Fruit fly (Drosophila melanogaster) whole organism, embryonic: ENCODE results near the gene CG32713.

ENCODE experiments used
- Ada2b ChIP-seq: fragments of 200-800 bp; sonication (Bioruptor generic); IDR thresholded peaks from 2 replicates; pipeline ENCODE4 v1.3.6; 2022; ENCODE audit warnings: missing biosample characterization, missing genetic modification characterization
- Antp ChIP-seq: fragments of 200-800 bp; sonication (Bioruptor generic); optimal IDR thresholded peaks from 3 replicates; lab custom pipeline; 2016; ENCODE audit warnings: missing biosample characterization, missing genetic modification characterization
- Bgb ChIP-seq: fragments of 200-800 bp; sonication (Bioruptor generic); IDR thresholded peaks from 2 replicates; pipeline ENCODE4 v1.3.6; 2022; ENCODE audit warnings: missing biosample characterization, missing genetic modification characterization; ENCODE audit not compliant: partially characterized antibody
- Blimp-1 ChIP-seq: fragments of 200-800 bp; sonication (Bioruptor generic); optimal IDR thresholded peaks from 3 replicates; lab custom pipeline; 2018; ENCODE audit warnings: missing biosample characterization, missing genetic modification characterization, mild to moderate bottlenecking, moderate library complexity, missing genetic modification reagents
- CG10366 ChIP-seq: fragments of 200-800 bp; sonication (Bioruptor generic); IDR thresholded peaks from 2 replicates; pipeline ENCODE4 v1.3.6; 2022; ENCODE audit warnings: missing biosample characterization, missing genetic modification characterization
- CG11456 ChIP-seq: fragments of 200-800 bp; sonication (Bioruptor generic); IDR thresholded peaks from 3 replicates; pipeline ENCODE4 v1.3.6; 2022; ENCODE audit warnings: missing biosample characterization, missing genetic modification characterization
- CG12104 ChIP-seq: fragments of 200-800 bp; sonication (Bioruptor generic); optimal IDR thresholded peaks from 3 replicates; lab custom pipeline; 2016; ENCODE audit warnings: missing biosample characterization, missing genetic modification characterization
- CG12155 ChIP-seq: fragments of 200-800 bp; sonication (Bioruptor generic); optimal IDR thresholded peaks from 3 replicates; lab custom pipeline; 2016; ENCODE audit warnings: missing biosample characterization, missing genetic modification characterization
- CG12744 ChIP-seq: fragments of 200-800 bp; sonication (Bioruptor generic); optimal IDR thresholded peaks from 2 replicates; lab custom pipeline; 2016; ENCODE audit warnings: missing biosample characterization, missing genetic modification characterization
- CG12942 ChIP-seq: fragments of 200-800 bp; sonication (Bioruptor generic); optimal IDR thresholded peaks from 3 replicates; lab custom pipeline; 2016; ENCODE audit warnings: missing biosample characterization, missing genetic modification characterization
- CG13123 ChIP-seq: fragments of 200-800 bp; sonication (Bioruptor generic); optimal IDR thresholded peaks from 2 replicates; lab custom pipeline; 2016; ENCODE audit warnings: missing biosample characterization, missing genetic modification characterization
- CG13775 ChIP-seq: fragments of 200-800 bp; sonication (Bioruptor generic); optimal IDR thresholded peaks from 3 replicates; lab custom pipeline; 2017; ENCODE audit warnings: missing biosample characterization, mild to moderate bottlenecking, missing genetic modification characterization
- CG18599 ChIP-seq: fragments of 200-800 bp; sonication (Bioruptor generic); optimal IDR thresholded peaks from 3 replicates; lab custom pipeline; 2017; ENCODE audit warnings: missing biosample characterization, missing genetic modification characterization, mild to moderate bottlenecking, moderate library complexity, missing genetic modification reagents
- CG18764 ChIP-seq: fragments of 200-800 bp; sonication (Bioruptor generic); optimal IDR thresholded peaks from 3 replicates; lab custom pipeline; 2016; ENCODE audit warnings: missing biosample characterization, missing genetic modification characterization
- CG2889 ChIP-seq: fragments of 200-800 bp; sonication (Bioruptor generic); IDR thresholded peaks from 3 replicates; pipeline ENCODE4 v1.3.6; 2022; ENCODE audit warnings: missing biosample characterization, missing genetic modification characterization
- CG30431 ChIP-seq: fragments of 200-800 bp; sonication (Bioruptor generic); optimal IDR thresholded peaks from 2 replicates; lab custom pipeline; 2017; ENCODE audit warnings: missing biosample characterization, missing genetic modification characterization
- CG32532 ChIP-seq: fragments of 200-800 bp; sonication (Bioruptor generic); IDR thresholded peaks from 2 replicates; pipeline ENCODE4 v1.3.6; 2022; ENCODE audit warnings: missing biosample characterization, missing genetic modification characterization
- CG3281 ChIP-seq: fragments of 200-800 bp; sonication (Bioruptor generic); optimal IDR thresholded peaks from 3 replicates; lab custom pipeline; 2017; ENCODE audit warnings: missing biosample characterization, mild to moderate bottlenecking, missing genetic modification characterization
- CG3726 ChIP-seq: fragments of 200-800 bp; sonication (Bioruptor generic); IDR thresholded peaks from 3 replicates; pipeline ENCODE4, ENCODE4 v1.3.6; 2022; ENCODE audit warnings: missing biosample characterization, missing genetic modification characterization
- CG4282 ChIP-seq: fragments of 200-800 bp; sonication (Bioruptor generic); optimal IDR thresholded peaks from 2 replicates; lab custom pipeline; 2016; ENCODE audit warnings: missing biosample characterization, missing genetic modification characterization
- CG7271 ChIP-seq: fragments of 200-800 bp; sonication (Bioruptor generic); optimal IDR thresholded peaks from 2 replicates; lab custom pipeline; 2018; ENCODE audit warnings: missing biosample characterization, mild to moderate bottlenecking, missing genetic modification characterization, moderate library complexity
- CG7556 ChIP-seq: fragments of 200-800 bp; sonication (Bioruptor generic); optimal IDR thresholded peaks from 2 replicates; lab custom pipeline; 2017; ENCODE audit warnings: missing biosample characterization, mild to moderate bottlenecking, missing genetic modification characterization
- CG7786 ChIP-seq: fragments of 200-800 bp; sonication (Bioruptor generic); optimal IDR thresholded peaks from 2 replicates; lab custom pipeline; 2016; ENCODE audit warnings: missing biosample characterization, missing genetic modification characterization
- CG7963 ChIP-seq: fragments of 200-800 bp; sonication (Bioruptor generic); IDR thresholded peaks from 3 replicates; pipeline ENCODE4 v1.3.6; 2022; ENCODE audit warnings: missing biosample characterization, missing genetic modification characterization; ENCODE audit not compliant: partially characterized antibody
- CG8924 ChIP-seq: fragments of 200-800 bp; optimal IDR thresholded peaks from 3 replicates; lab custom pipeline; 2019; ENCODE audit warnings: missing biosample characterization, mild to moderate bottlenecking, missing genetic modification characterization, moderate library complexity
- CG9797 ChIP-seq: fragments of 200-800 bp; sonication (Bioruptor generic); optimal IDR thresholded peaks from 3 replicates; lab custom pipeline; 2018; ENCODE audit warnings: missing biosample characterization, mild to moderate bottlenecking, missing genetic modification characterization
- HLHmδ ChIP-seq: fragments of 200-800 bp; sonication (Bioruptor generic); optimal IDR thresholded peaks from 2 replicates; lab custom pipeline; 2018; ENCODE audit warnings: missing biosample characterization, mild to moderate bottlenecking, missing genetic modification characterization, moderate library complexity
- Hand ChIP-seq: fragments of 200-800 bp; sonication (Bioruptor generic); optimal IDR thresholded peaks from 2 replicates; lab custom pipeline; 2017; ENCODE audit warnings: mild to moderate bottlenecking, missing biosample characterization, missing genetic modification reagents, missing genetic modification characterization
- Hsf ChIP-seq: fragments of 200-800 bp; sonication (Bioruptor generic); optimal IDR thresholded peaks from 3 replicates; lab custom pipeline; 2016; ENCODE audit warnings: missing biosample characterization, missing genetic modification characterization
- Lpt ChIP-seq: fragments of >200 bp; optimal IDR thresholded peaks from 2 replicates; lab custom pipeline; 2018; ENCODE audit warnings: missing biosample characterization, missing genetic modification characterization
- Meics ChIP-seq: fragments of 200-800 bp; sonication (Bioruptor generic); optimal IDR thresholded peaks from 2 replicates; lab custom pipeline; 2017; ENCODE audit warnings: missing biosample characterization, mild to moderate bottlenecking, missing genetic modification characterization
- NFAT ChIP-seq: fragments of 200-800 bp; sonication (Bioruptor generic); IDR thresholded peaks from 2 replicates; pipeline ENCODE4 v1.3.6; 2022; ENCODE audit warnings: missing biosample characterization, missing genetic modification characterization
- Neu2 ChIP-seq: fragments of 200-800 bp; sonication (Bioruptor generic); optimal IDR thresholded peaks from 3 replicates; lab custom pipeline; 2016; ENCODE audit warnings: missing biosample characterization, missing genetic modification characterization, borderline replicate concordance
- NfI ChIP-seq: fragments of 200-800 bp; sonication (Bioruptor generic); optimal IDR thresholded peaks from 3 replicates; lab custom pipeline; 2018; ENCODE audit warnings: missing biosample characterization, mild to moderate bottlenecking, missing genetic modification characterization, moderate library complexity
- Oaz ChIP-seq: fragments of 200-800 bp; sonication (Bioruptor generic); IDR thresholded peaks from 2 replicates; pipeline ENCODE4 v1.3.6; 2022; ENCODE audit warnings: missing biosample characterization, missing genetic modification characterization
- Poxn ChIP-seq: fragments of 200-800 bp; sonication (Bioruptor generic); IDR thresholded peaks from 2 replicates; pipeline ENCODE4 v1.3.6; 2022; ENCODE audit warnings: missing biosample characterization, missing genetic modification characterization
- Tbp ChIP-seq: fragments of >200 bp; optimal IDR thresholded peaks from 2 replicates; lab custom pipeline; 2018; ENCODE audit warnings: missing biosample characterization, missing genetic modification characterization
- bcd ChIP-seq: fragments of 200-800 bp; sonication (Bioruptor generic); optimal IDR thresholded peaks from 2 replicates; lab custom pipeline; 2017; ENCODE audit warnings: missing biosample characterization, mild to moderate bottlenecking, missing genetic modification characterization
- chm ChIP-seq: fragments of 200-800 bp; sonication (Bioruptor generic); IDR thresholded peaks from 2 replicates; pipeline ENCODE4 v1.3.6; 2022; ENCODE audit warnings: missing biosample characterization, missing genetic modification characterization
- dysf ChIP-seq: fragments of 200-800 bp; sonication (Bioruptor generic); IDR thresholded peaks from 3 replicates; pipeline ENCODE4 v1.3.6; 2022; ENCODE audit warnings: missing biosample characterization, missing genetic modification characterization
- gfzf ChIP-seq: fragments of 200-800 bp; sonication (Bioruptor generic); optimal IDR thresholded peaks from 2 replicates; lab custom pipeline; 2016; ENCODE audit warnings: missing biosample characterization, mild to moderate bottlenecking, missing genetic modification characterization, moderate library complexity
- jing ChIP-seq: fragments of 200-800 bp; sonication (Bioruptor generic); optimal IDR thresholded peaks from 2 replicates; lab custom pipeline; 2018; ENCODE audit warnings: missing biosample characterization, mild to moderate bottlenecking, missing genetic modification characterization
- oc ChIP-seq: fragments of 200-800 bp; sonication (Bioruptor generic); optimal IDR thresholded peaks from 2 replicates; lab custom pipeline; 2018; ENCODE audit warnings: missing biosample characterization, mild to moderate bottlenecking, missing genetic modification characterization, moderate library complexity
- pita ChIP-seq: fragments of 200-800 bp; sonication (Bioruptor generic); optimal IDR thresholded peaks from 2 replicates; lab custom pipeline; 2017; ENCODE audit warnings: missing biosample characterization, mild to moderate bottlenecking, missing genetic modification characterization
- scrt ChIP-seq: fragments of 200-800 bp; sonication (Bioruptor generic); optimal IDR thresholded peaks from 2 replicates; lab custom pipeline; 2018; ENCODE audit warnings: missing biosample characterization, mild to moderate bottlenecking, missing genetic modification characterization, moderate library complexity
- shn ChIP-seq: fragments of 200-800 bp; sonication (Bioruptor generic); optimal IDR thresholded peaks from 3 replicates; lab custom pipeline; 2016; ENCODE audit warnings: missing biosample characterization, missing genetic modification characterization
- sim ChIP-seq: fragments of 200-800 bp; sonication (Bioruptor generic); IDR thresholded peaks from 2 replicates; pipeline ENCODE4 v1.3.6; 2022; ENCODE audit warnings: missing biosample characterization, missing genetic modification characterization
- tin ChIP-seq: fragments of 200-800 bp; sonication (Bioruptor generic); optimal IDR thresholded peaks from 3 replicates; lab custom pipeline; 2016; ENCODE audit warnings: missing biosample characterization, missing genetic modification characterization
- tx ChIP-seq: fragments of 200-800 bp; sonication (Bioruptor generic); optimal IDR thresholded peaks from 2 replicates; lab custom pipeline; 2016; ENCODE audit warnings: missing biosample characterization, missing genetic modification characterization
- usp ChIP-seq: fragments of >200 bp; optimal IDR thresholded peaks from 2 replicates; lab custom pipeline; 2017; ENCODE audit warnings: missing biosample characterization, missing genetic modification characterization
- vfl ChIP-seq: fragments of 200-800 bp; sonication (Bioruptor generic); optimal IDR thresholded peaks from 2 replicates; lab custom pipeline; 2016; ENCODE audit warnings: missing biosample characterization, missing genetic modification characterization
- zfh2 ChIP-seq: fragments of 200-800 bp; sonication (Bioruptor generic); optimal IDR thresholded peaks from 2 replicates; lab custom pipeline; 2016; ENCODE audit warnings: missing biosample characterization, missing genetic modification characterization

CG32713 gene

dm6 chrX:8492849-8493248, 35.4 kb upstream of the CG32713 start (continued):
- TF ChIP-seq zfh2 (GFP tag; lab: Kevin White, UChicago) = no peak
- TF ChIP-seq Bgb = no peak
- peak; percentile 55 for TF ChIP-seq jing
- TF ChIP-seq Ada2b (GFP tag; lab: Robert Waterston, UW) = peak; percentile 90
- no peak for TF ChIP-seq Lpt (GFP tag; lab: Kevin White, UChicago)
- no peak for TF ChIP-seq HLHmδ (GFP tag; lab: Kevin White, UChicago)
- TF ChIP-seq Oaz (GFP tag; lab: Robert Waterston, UW) = peak; percentile 72
- TF ChIP-seq CG10366 (GFP tag; lab: Robert Waterston, UW) = peak; percentile 87
- no peak for TF ChIP-seq shn (GFP tag; lab: Kevin White, UChicago)
- TF ChIP-seq Antp (GFP tag; lab: Kevin White, UChicago) = no peak
- TF ChIP-seq CG13123 (GFP tag; lab: Kevin White, UChicago) = peak; percentile 41
- TF ChIP-seq CG32532 (GFP tag; lab: Robert Waterston, UW) = peak; percentile 64
- TF ChIP-seq bcd (GFP tag; lab: Kevin White, UChicago) = peak; percentile 56
- TF ChIP-seq CG4282 (GFP tag; lab: Kevin White, UChicago) = no peak
- TF ChIP-seq scrt (GFP tag; lab: Kevin White, UChicago) = peak; percentile 27
- TF ChIP-seq NFAT (GFP tag; lab: Robert Waterston, UW) = peak; percentile 45; the same call in 1 of the 2 replicates
- peak; percentile 42 for TF ChIP-seq CG7556 (GFP tag; lab: Kevin White, UChicago)
- TF ChIP-seq CG7271 (tag; lab: Kevin White, UChicago) = peak; percentile 25
- TF ChIP-seq CG7963 = no peak
- TF ChIP-seq CG11456 (GFP tag; lab: Robert Waterston, UW) = peak; percentile 79
- no peak for TF ChIP-seq CG7786
- TF ChIP-seq tx (GFP tag; lab: Kevin White, UChicago) = no peak
- TF ChIP-seq CG12744 (GFP tag; lab: Kevin White, UChicago) = no peak
- peak; percentile 37 for TF ChIP-seq CG3281
- TF ChIP-seq vfl (GFP tag; lab: Kevin White, UChicago) = no peak
- TF ChIP-seq Tbp (GFP tag; lab: Kevin White, UChicago) = no peak
- no peak for TF ChIP-seq Poxn (GFP tag; lab: Robert Waterston, UW)
- no peak for TF ChIP-seq pita (GFP tag; lab: Kevin White, UChicago)
- TF ChIP-seq CG30431 (GFP tag; lab: Kevin White, UChicago) = peak; percentile 58
- peak; percentile 47 for TF ChIP-seq CG12104 (GFP tag; lab: Kevin White, UChicago)
- TF ChIP-seq Blimp-1 (GFP tag; lab: Kevin White, UChicago) = peak; percentile 79
- TF ChIP-seq Hsf (GFP tag; lab: Kevin White, UChicago) = peak; percentile 32
- peak; percentile 84 for TF ChIP-seq oc
- peak; percentile 80; the same call in 1 of the 2 replicates for TF ChIP-seq chm
- no peak for TF ChIP-seq gfzf
- TF ChIP-seq sim (GFP tag; lab: Robert Waterston, UW) = peak; percentile 78
- peak; percentile 79 for TF ChIP-seq tin
- peak; percentile 41 for TF ChIP-seq CG12155 (GFP tag; lab: Kevin White, UChicago)
- peak; percentile 81; the same call in 2 of the 3 replicates for TF ChIP-seq CG3726
- peak; percentile 36 for TF ChIP-seq CG18764 (GFP tag; lab: Kevin White, UChicago)
- peak; percentile 49 for TF ChIP-seq CG13775 (GFP tag; lab: Kevin White, UChicago)
- TF ChIP-seq CG12942 = peak; percentile 20
- TF ChIP-seq NfI = peak; percentile 77
- TF ChIP-seq dysf (GFP tag; lab: Robert Waterston, UW) = peak; percentile 83
- TF ChIP-seq CG18599 (GFP tag; lab: Kevin White, UChicago) = peak; percentile 54
- TF ChIP-seq Hand (GFP tag; lab: Kevin White, UChicago) = peak; percentile 15
- TF ChIP-seq usp = no peak
- peak; percentile 76 for TF ChIP-seq CG8924
- TF ChIP-seq CG2889 (GFP tag; lab: Robert Waterston, UW) = peak; percentile 46; the same call in 2 of the 3 replicates
- no peak for TF ChIP-seq Neu2 (GFP tag; lab: Kevin White, UChicago)
- TF ChIP-seq CG9797 (GFP tag; lab: Kevin White, UChicago) = no peak
- TF ChIP-seq Meics (GFP tag; lab: Kevin White, UChicago) = peak; percentile 46
